Fruit fly (Drosophila melanogaster): Measurements from ENCODE around the gene CG32264.

- TF ChIP-seq CG7556 (GFP tag; optimal IDR thresholded peaks at IDR 0.05) (no peak), CoRest (tag; optimal IDR thresholded peaks at IDR 0.05) (no peak), pan (optimal IDR thresholded peaks at IDR 0.05) (no peak), pan (GFP tag; optimal IDR thresholded peaks at IDR 0.05 in 1 of 2, IDR thresholded peaks at IDR 0.05 in 1 of 2) (no peak), Dfd (GFP tag; optimal IDR thresholded peaks at IDR 0.05) (no peak), Awh (GFP tag; IDR thresholded peaks at IDR 0.05) (no peak), Lhr (GFP tag; optimal IDR thresholded peaks at IDR 0.05) (peak; percentile 79), luna (GFP tag; optimal IDR thresholded peaks at IDR 0.05) (no peak), jumu (GFP tag; optimal IDR thresholded peaks at IDR 0.05) (no peak), slp2 (GFP tag; optimal IDR thresholded peaks at IDR 0.05) (no peak), usp (GFP tag; optimal IDR thresholded peaks at IDR 0.05) (no peak), CG12942 (GFP tag; optimal IDR thresholded peaks at IDR 0.05) (no peak), Nf-YB (GFP tag; optimal IDR thresholded peaks at IDR 0.05) (peak; percentile 22), sd (tag; optimal IDR thresholded peaks at IDR 0.05) (no peak), ssp (GFP tag; IDR thresholded peaks at IDR 0.05) (no peak)
Measured at dm6 chr3L:3787595-3788151, 18.6 kb downstream of the CG32264 start.
